Fruit fly (Drosophila melanogaster) whole organism, pupa: ENCODE results near the gene CG43089.

ENCODE experiments used
- CG10348 ChIP-seq: fragments of 200-800 bp; sonication (Bioruptor generic); IDR thresholded peaks from 2 replicates; pipeline ENCODE4 v1.3.6; 2022; ENCODE audit warnings: missing biosample characterization, missing genetic modification characterization
- CG12605 ChIP-seq: fragments of 200-800 bp; sonication (Bioruptor generic); IDR thresholded peaks from 2 replicates; pipeline ENCODE4 v1.3.6; 2022; ENCODE audit warnings: missing biosample characterization, missing genetic modification characterization
- CG13204 ChIP-seq: fragments of 200-800 bp; sonication (Bioruptor generic); optimal IDR thresholded peaks from 2 replicates; lab custom pipeline; 2018; ENCODE audit warnings: missing biosample characterization, mild to moderate bottlenecking, missing genetic modification characterization, moderate library complexity
- CG14655 ChIP-seq: fragments of 200-800 bp; sonication (Bioruptor generic); optimal IDR thresholded peaks from 3 replicates; lab custom pipeline; 2017; ENCODE audit warnings: mild to moderate bottlenecking, missing biosample characterization, missing genetic modification reagents, missing genetic modification characterization
- CG15710 ChIP-seq: fragments of 200-800 bp; sonication (Bioruptor generic); optimal IDR thresholded peaks from 2 replicates; lab custom pipeline; 2018; ENCODE audit warnings: missing biosample characterization, mild to moderate bottlenecking, missing genetic modification characterization, moderate library complexity
- CG17806 ChIP-seq: fragments of 200-800 bp; sonication (Bioruptor generic); optimal IDR thresholded peaks from 2 replicates; lab custom pipeline; 2018; ENCODE audit warnings: missing biosample characterization, mild to moderate bottlenecking, missing genetic modification characterization, moderate library complexity
- CG32121 ChIP-seq: fragments of 200-800 bp; sonication (Bioruptor generic); IDR thresholded peaks from 2 replicates; pipeline ENCODE4 v1.3.6; 2022; ENCODE audit warnings: missing biosample characterization, missing genetic modification characterization
- CG34367 ChIP-seq: fragments of 200-800 bp; sonication (Bioruptor generic); optimal IDR thresholded peaks from 2 replicates; lab custom pipeline; 2018; ENCODE audit warnings: missing biosample characterization, mild to moderate bottlenecking, missing genetic modification characterization
- CG4496 ChIP-seq: fragments of 200-800 bp; sonication (Bioruptor generic); IDR thresholded peaks from 3 replicates; pipeline ENCODE4 v1.3.6; 2022; ENCODE audit warnings: missing biosample characterization, missing genetic modification characterization
- CG8159 ChIP-seq: fragments of 200-800 bp; sonication (Bioruptor generic); optimal IDR thresholded peaks from 3 replicates; lab custom pipeline; 2018; ENCODE audit warnings: missing biosample characterization, mild to moderate bottlenecking, missing genetic modification characterization, moderate library complexity
- CG8301 ChIP-seq: fragments of 200-800 bp; sonication (Bioruptor generic); optimal IDR thresholded peaks from 2 replicates; lab custom pipeline; 2018; ENCODE audit warnings: missing biosample characterization, mild to moderate bottlenecking, missing genetic modification characterization
- CG9948 ChIP-seq: fragments of 200-800 bp; sonication (Bioruptor generic); optimal IDR thresholded peaks from 2 replicates; lab custom pipeline; 2018; ENCODE audit warnings: missing biosample characterization, mild to moderate bottlenecking, missing genetic modification characterization, moderate library complexity
- D1 ChIP-seq: fragments of 200-800 bp; sonication (Bioruptor generic); optimal IDR thresholded peaks from 2 replicates; lab custom pipeline; 2018; ENCODE audit warnings: missing biosample characterization, mild to moderate bottlenecking, missing genetic modification characterization, moderate library complexity
- EcR ChIP-seq: fragments of 200-800 bp; sonication (Bioruptor generic); optimal IDR thresholded peaks from 3 replicates; lab custom pipeline; 2019; ENCODE audit warnings: missing biosample characterization, missing genetic modification characterization, mild to moderate bottlenecking, moderate library complexity, missing genetic modification reagents
- Ets98B ChIP-seq: fragments of 200-800 bp; sonication (Bioruptor generic); IDR thresholded peaks from 2 replicates; pipeline ENCODE4 v1.3.6; 2022; ENCODE audit warnings: missing biosample characterization, missing genetic modification characterization
- Pif1A ChIP-seq: fragments of 200-800 bp; sonication (Bioruptor generic); optimal IDR thresholded peaks from 3 replicates; lab custom pipeline; 2016; ENCODE audit warnings: missing biosample characterization, missing genetic modification characterization
- Pif1B ChIP-seq: fragments of 200-800 bp; sonication (Bioruptor generic); optimal IDR thresholded peaks from 3 replicates; lab custom pipeline; 2016; ENCODE audit warnings: missing biosample characterization, missing genetic modification characterization
- Snoo ChIP-seq: fragments of 200-800 bp; sonication (Bioruptor generic); optimal IDR thresholded peaks from 3 replicates; lab custom pipeline; 2017; ENCODE audit warnings: missing biosample characterization, mild to moderate bottlenecking, missing genetic modification characterization, inconsistent platforms
- fd96Ca ChIP-seq: fragments of 200-800 bp; sonication (Bioruptor generic); IDR thresholded peaks from 3 replicates; pipeline ENCODE4 v1.3.6; 2022; ENCODE audit warnings: missing biosample characterization, missing genetic modification characterization
- gl ChIP-seq: fragments of 200-800 bp; sonication (Bioruptor generic); optimal IDR thresholded peaks from 2 replicates; lab custom pipeline; 2018; ENCODE audit warnings: missing biosample characterization, mild to moderate bottlenecking, missing genetic modification characterization
- rn ChIP-seq: fragments of 200-800 bp; sonication (Bioruptor generic); IDR thresholded peaks from 2 replicates; pipeline ENCODE4 v1.3.6; 2022; ENCODE audit warnings: missing biosample characterization, missing genetic modification characterization

The CG43089 gene

dm6 chr3L:3713725-3714124, at the start of gene CG43089:
CG43089 (plus strand) TSS chr3L:3714027.
- peak; percentile 81 for TF ChIP-seq CG12605 (GFP tag; lab: Robert Waterston, UW)
- TF ChIP-seq CG4496 (GFP tag; lab: Robert Waterston, UW), result peak; percentile 64; the same call in 2 of the 3 replicates
- no peak for TF ChIP-seq rn (GFP tag; lab: Robert Waterston, UW)
- peak; percentile 29; the same call in 1 of the 2 replicates for TF ChIP-seq Ets98B (GFP tag; lab: Robert Waterston, UW)
- no peak for TF ChIP-seq CG32121 (GFP tag; lab: Robert Waterston, UW)
- TF ChIP-seq, all 21 proteins: peak for 3

- TF ChIP-seq fd96Ca (GFP tag; lab: Robert Waterston, UW) (no peak), Pif1B (GFP tag; lab: Kevin White, UChicago) (no peak), CG8301 (tag; lab: Kevin White, UChicago) (no peak), CG15710 (no peak), CG32121 (GFP tag; lab: Robert Waterston, UW) (no peak), Snoo (tag; lab: Kevin White, UChicago) (no peak), gl (tag; lab: Kevin White, UChicago) (no peak)
- TF ChIP-seq, all 21 proteins: peak for 0
Observed at dm6 chr3L:3665288-3666210, 48.3 kb upstream of the CG43089 start.

- TF ChIP-seq CG8159, result peak; percentile 58
- TF ChIP-seq CG17806 (tag; lab: Kevin White, UChicago), result peak; percentile 41
- TF ChIP-seq EcR (GFP tag; lab: Kevin White, UChicago), result no peak
- TF ChIP-seq fd96Ca (GFP tag; lab: Robert Waterston, UW), result no peak
- no peak for TF ChIP-seq Pif1A (GFP tag; lab: Kevin White, UChicago)
- TF ChIP-seq Ets98B (GFP tag; lab: Robert Waterston, UW), result 0 out of 2 replicates have a peak, but pooled peaks have one; percentile 8
- TF ChIP-seq rn (GFP tag; lab: Robert Waterston, UW), result no peak
- TF ChIP-seq CG34367 (tag; lab: Kevin White, UChicago), result peak; percentile 28
- no peak for TF ChIP-seq CG4496 (GFP tag; lab: Robert Waterston, UW)
- TF ChIP-seq Pif1B (GFP tag; lab: Kevin White, UChicago), result peak; percentile 26
- TF ChIP-seq CG14655, result peak; percentile 19
- TF ChIP-seq Snoo (tag; lab: Kevin White, UChicago), result no peak
- TF ChIP-seq CG15710, result peak; percentile 49
- TF ChIP-seq CG9948 (tag; lab: Kevin White, UChicago), result peak; percentile 35
- no peak for TF ChIP-seq CG12605 (GFP tag; lab: Robert Waterston, UW)
- TF ChIP-seq CG8301 (tag; lab: Kevin White, UChicago), result peak; percentile 0
- no peak for TF ChIP-seq gl (tag; lab: Kevin White, UChicago)
Observed at dm6 chr3L:3667594-3667993, 46.2 kb upstream of the CG43089 start.

- TF ChIP-seq CG13204 (GFP tag; lab: Kevin White, UChicago), result no peak
- no peak for TF ChIP-seq rn (GFP tag; lab: Robert Waterston, UW)
- no peak for TF ChIP-seq Ets98B (GFP tag; lab: Robert Waterston, UW)
- TF ChIP-seq EcR (GFP tag; lab: Kevin White, UChicago), result no peak
- no peak for TF ChIP-seq gl (tag; lab: Kevin White, UChicago)
- no peak for TF ChIP-seq CG12605 (GFP tag; lab: Robert Waterston, UW)
- TF ChIP-seq CG4496 (GFP tag; lab: Robert Waterston, UW), result no peak
- TF ChIP-seq CG14655, result no peak
- TF ChIP-seq Pif1B (GFP tag; lab: Kevin White, UChicago), result no peak
- no peak for TF ChIP-seq D1 (tag; lab: Kevin White, UChicago)
- no peak for TF ChIP-seq Pif1A (GFP tag; lab: Kevin White, UChicago)
- no peak for TF ChIP-seq Snoo (tag; lab: Kevin White, UChicago)
- TF ChIP-seq CG32121 (GFP tag; lab: Robert Waterston, UW), result no peak
- TF ChIP-seq CG34367 (tag; lab: Kevin White, UChicago), result no peak
- no peak for TF ChIP-seq CG8301 (tag; lab: Kevin White, UChicago)
- TF ChIP-seq, all 21 proteins: peak for 0
Observed at dm6 chr3L:3672490-3673107, 41.2 kb upstream of the CG43089 start.

dm6 chr3L:3678375-3678774, 35.5 kb upstream of the CG43089 start:
- TF ChIP-seq CG15710 (no peak), CG34367 (tag; lab: Kevin White, UChicago) (no peak)

dm6 chr3L:3684004-3684403, 29.8 kb upstream of the CG43089 start:
- peak; percentile 71 for TF ChIP-seq CG4496 (GFP tag; lab: Robert Waterston, UW)
- peak; percentile 6 for TF ChIP-seq Pif1B (GFP tag; lab: Kevin White, UChicago)
- 0 out of 2 replicates have a peak, but pooled peaks have one; percentile 18 for TF ChIP-seq CG12605 (GFP tag; lab: Robert Waterston, UW)
- no peak for TF ChIP-seq CG15710
- TF ChIP-seq Snoo (tag; lab: Kevin White, UChicago), result no peak
- no peak for TF ChIP-seq CG34367 (tag; lab: Kevin White, UChicago)
- TF ChIP-seq Pif1A (GFP tag; lab: Kevin White, UChicago), result no peak
- TF ChIP-seq CG17806 (tag; lab: Kevin White, UChicago), result no peak
- peak; percentile 41; the same call in 1 of the 3 replicates for TF ChIP-seq fd96Ca (GFP tag; lab: Robert Waterston, UW)
- TF ChIP-seq CG8301 (tag; lab: Kevin White, UChicago), result no peak
- peak; percentile 71 for TF ChIP-seq CG32121 (GFP tag; lab: Robert Waterston, UW)
- TF ChIP-seq EcR (GFP tag; lab: Kevin White, UChicago), result no peak
- TF ChIP-seq CG13204 (GFP tag; lab: Kevin White, UChicago), result no peak
- TF ChIP-seq CG9948 (tag; lab: Kevin White, UChicago), result no peak
- no peak for TF ChIP-seq CG10348
- no peak for TF ChIP-seq D1 (tag; lab: Kevin White, UChicago)
- no peak for TF ChIP-seq rn (GFP tag; lab: Robert Waterston, UW)
- TF ChIP-seq Ets98B (GFP tag; lab: Robert Waterston, UW), result no peak; the same call in 1 of the 2 replicates
- peak; percentile 29 for TF ChIP-seq CG8159
- peak; percentile 31 for TF ChIP-seq CG14655
- no peak for TF ChIP-seq gl (tag; lab: Kevin White, UChicago)
